Worm (Caenorhabditis elegans) whole organism, L3 larva: Measurements from ENCODE around the gene C47A10.16.
A peak's percentile ranks its signal among the peaks of the same experiment; 100 is the strongest.

Experiments used
- ZK546.5 ChIP-seq: sonication (generic microtip); optimal IDR thresholded peaks from 2 replicates; lab custom pipeline; 2017; ENCODE audit warnings: missing biosample characterization, missing genetic modification characterization
- aly-2 ChIP-seq: fragments of 150-350 bp; optimal IDR thresholded peaks from 2 replicates; lab custom pipeline; 2014; ENCODE audit warnings: missing biosample characterization, missing genetic modification characterization
- ama-1 ChIP-seq: fragments of 150-350 bp; optimal IDR thresholded peaks from 2 replicates; lab custom pipeline; 2018
- ceh-16 ChIP-seq: sonication (generic microtip); optimal IDR thresholded peaks from 2 replicates; lab custom pipeline; 2017; ENCODE audit warnings: missing biosample characterization, missing genetic modification characterization
- ceh-9 ChIP-seq: sonication (generic microtip); optimal IDR thresholded peaks from 2 replicates; lab custom pipeline; 2018; ENCODE audit warnings: missing biosample characterization, missing genetic modification characterization
- daf-12 ChIP-seq: fragments of 150-350 bp; optimal IDR thresholded peaks from 2 replicates; lab custom pipeline; 2014; ENCODE audit warnings: missing biosample characterization, missing genetic modification reagents, missing genetic modification characterization
- egl-27 ChIP-seq: sonication (generic microtip); optimal IDR thresholded peaks from 4 replicates; lab custom pipeline; 2017; ENCODE audit warnings: missing biosample characterization, missing genetic modification reagents, missing genetic modification characterization
- egl-5 ChIP-seq: fragments of 150-350 bp; optimal IDR thresholded peaks from 2 replicates; lab custom pipeline; 2017; ENCODE audit warnings: missing biosample characterization, missing genetic modification reagents, missing genetic modification characterization, inconsistent platforms
- elt-1 ChIP-seq: fragments of 150-350 bp; optimal IDR thresholded peaks from 2 replicates; lab custom pipeline; 2014; ENCODE audit warnings: missing biosample characterization, missing genetic modification characterization
- elt-2 ChIP-seq: sonication (generic microtip); optimal IDR thresholded peaks from 2 replicates; lab custom pipeline; 2016; ENCODE audit warnings: missing genetic modification reagents, mild to moderate bottlenecking, missing genetic modification characterization, missing compliant biosample characterization
- eor-1 ChIP-seq, 2 experiments: fragments of 150-350 bp; optimal IDR thresholded peaks; 2 replicates each; lab custom pipeline; 2014 to 2018; ENCODE audit warnings: missing biosample characterization in 2 of 2, missing genetic modification characterization in 2 of 2
- fkh-10 ChIP-seq: sonication (generic microtip); optimal IDR thresholded peaks from 2 replicates; lab custom pipeline; 2017; ENCODE audit warnings: missing biosample characterization, missing genetic modification reagents, missing genetic modification characterization
- fkh-2 ChIP-seq: fragments of 150-350 bp; optimal IDR thresholded peaks from 2 replicates; lab custom pipeline; 2014; ENCODE audit warnings: missing biosample characterization, missing genetic modification reagents, missing genetic modification characterization
- fos-1 ChIP-seq: fragments of 150-350 bp; optimal IDR thresholded peaks from 2 replicates; lab custom pipeline; 2014; ENCODE audit warnings: missing biosample characterization, missing genetic modification characterization
- lin-15B ChIP-seq: fragments of 150-350 bp; optimal IDR thresholded peaks from 2 replicates; lab custom pipeline; 2014; ENCODE audit warnings: missing biosample characterization, missing genetic modification characterization
- lin-39 ChIP-seq: fragments of 150-350 bp; optimal IDR thresholded peaks from 2 replicates; lab custom pipeline; 2018; ENCODE audit warnings: missing biosample characterization, missing genetic modification reagents, missing genetic modification characterization
- mdl-1 ChIP-seq: fragments of 150-350 bp; optimal IDR thresholded peaks from 2 replicates; lab custom pipeline; 2014; ENCODE audit warnings: missing biosample characterization, missing genetic modification characterization
- mml-1 ChIP-seq: fragments of 150-350 bp; sonication (generic microtip); optimal IDR thresholded peaks from 3 replicates; lab custom pipeline; 2014; ENCODE audit warnings: missing biosample characterization, missing genetic modification characterization
- nhr-237 ChIP-seq: fragments of 150-350 bp; optimal IDR thresholded peaks from 2 replicates; lab custom pipeline; 2014; ENCODE audit warnings: missing biosample characterization, missing genetic modification characterization
- nhr-25 ChIP-seq: sonication (generic microtip); optimal IDR thresholded peaks from 2 replicates; lab custom pipeline; 2017; ENCODE audit warnings: missing biosample characterization, missing genetic modification characterization
- nhr-28 ChIP-seq: fragments of 150-350 bp; optimal IDR thresholded peaks from 2 replicates; lab custom pipeline; 2014; ENCODE audit warnings: missing biosample characterization, missing genetic modification characterization
- nhr-67 ChIP-seq: fragments of 150-350 bp; optimal IDR thresholded peaks from 2 replicates; lab custom pipeline; 2014; ENCODE audit warnings: missing biosample characterization, missing genetic modification characterization
- nhr-77 ChIP-seq: fragments of 150-350 bp; optimal IDR thresholded peaks from 2 replicates; lab custom pipeline; 2014; ENCODE audit warnings: missing biosample characterization, missing genetic modification characterization
- pha-4 ChIP-seq: fragments of 150-350 bp; optimal IDR thresholded peaks from 2 replicates; lab custom pipeline; 2014; ENCODE audit warnings: missing biosample characterization, missing genetic modification reagents, missing genetic modification characterization
- pqm-1 ChIP-seq: fragments of 150-350 bp; optimal IDR thresholded peaks from 2 replicates; lab custom pipeline; 2017; ENCODE audit warnings: missing biosample characterization, missing genetic modification characterization, inconsistent platforms
- sea-2 ChIP-seq: fragments of 150-350 bp; sonication (generic microtip); optimal IDR thresholded peaks from 4 replicates; lab custom pipeline; 2014; ENCODE audit warnings: missing biosample characterization, missing genetic modification reagents, missing genetic modification characterization
- tbx-2 ChIP-seq: sonication (generic microtip); optimal IDR thresholded peaks from 2 replicates; lab custom pipeline; 2016; ENCODE audit warnings: mild to moderate bottlenecking, missing genetic modification characterization, missing compliant biosample characterization
- unc-62 ChIP-seq: fragments of 150-350 bp; sonication (generic microtip); optimal IDR thresholded peaks from 4 replicates; lab custom pipeline; 2014; ENCODE audit warnings: missing biosample characterization, missing genetic modification reagents, missing genetic modification characterization
- ztf-11 ChIP-seq: fragments of 150-350 bp; optimal IDR thresholded peaks from 2 replicates; lab custom pipeline; 2014; ENCODE audit warnings: missing biosample characterization, missing genetic modification characterization

The C47A10.16 gene

ce11 chrV:17790191-17790590, 25.2 kb upstream of the C47A10.16 start, which contains the start of gene srh-290:
Gene srh-290 (plus strand): TSS chrV:17790491.
- TF ChIP-seq ceh-9 (tag; lab: Kevin White, UChicago), result no peak
- TF ChIP-seq elt-2 (tag; lab: Kevin White, UChicago), result no peak
- TF ChIP-seq nhr-25 (tag; lab: Kevin White, UChicago), result no peak

- TF ChIP-seq nhr-67 (tag; lab: Kevin White, UChicago), result no peak
- no peak for TF ChIP-seq mdl-1
- no peak for TF ChIP-seq mml-1
- TF ChIP-seq nhr-237 (tag; lab: Kevin White, UChicago), result no peak
Observed at ce11 chrV:17784363-17784762, 19.4 kb upstream of the C47A10.16 start.

ce11 chrV:17783542-17783941, 18.6 kb upstream of the C47A10.16 start, which contains the start of gene srab-12:
Gene srab-12 (minus strand): TSS chrV:17783642.
- TF ChIP-seq lin-15B (tag; lab: Kevin White, UChicago), result no peak

ce11 chrV:17780285-17780684, 15.3 kb upstream of the C47A10.16 start:
- TF ChIP-seq mdl-1, result no peak
- TF ChIP-seq elt-2 (tag; lab: Kevin White, UChicago), result peak; percentile 81
- TF ChIP-seq pha-4 (tag; lab: Kevin White, UChicago), result peak; percentile 1
- TF ChIP-seq nhr-67 (tag; lab: Kevin White, UChicago), result no peak
- no peak for TF ChIP-seq daf-12 (tag; lab: Kevin White, UChicago)
- no peak for TF ChIP-seq ztf-11 (tag; lab: Kevin White, UChicago)
- TF ChIP-seq unc-62 (GFP tag; lab: Kevin White, UChicago), result no peak
- no peak for TF ChIP-seq egl-5
- no peak for TF ChIP-seq fkh-2 (tag; lab: Kevin White, UChicago)
- TF ChIP-seq lin-15B (tag; lab: Kevin White, UChicago), result no peak
- no peak for TF ChIP-seq nhr-28 (tag; lab: Kevin White, UChicago)
- TF ChIP-seq elt-1 (tag; lab: Kevin White, UChicago), result no peak
- TF ChIP-seq nhr-77 (tag; lab: Kevin White, UChicago), result no peak
- TF ChIP-seq pqm-1 (tag; lab: Kevin White, UChicago), result peak; percentile 5
- TF ChIP-seq fkh-10 (GFP tag; lab: Kevin White, UChicago), result no peak
- TF ChIP-seq tbx-2 (tag; lab: Kevin White, UChicago), result no peak

DNA sequence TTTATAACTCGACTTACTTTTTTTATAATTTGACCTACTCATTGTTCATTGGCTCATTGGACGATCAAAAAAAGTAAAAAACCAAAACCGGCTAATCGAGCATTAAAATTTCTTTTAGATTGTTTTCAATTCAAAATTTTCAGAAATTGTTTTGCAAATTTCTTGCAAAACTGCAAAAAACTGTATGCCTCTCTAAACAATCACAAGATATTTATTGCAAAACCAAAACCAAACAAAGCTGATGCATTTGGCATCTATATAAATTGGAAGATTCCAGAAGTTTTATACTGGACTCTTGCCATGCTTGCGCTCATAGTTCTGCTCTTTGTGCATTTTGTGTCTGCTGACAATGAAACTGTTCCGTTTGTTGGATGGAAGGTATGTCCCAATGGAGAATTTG, 12.6 kb upstream of the C47A10.16 start, which contains the start of gene C47A10.12:
Gene C47A10.12, plus strand, starts transcription at position 301 of the 400 bp plus-strand sequence.
- no peak for TF ChIP-seq ztf-11 (tag; lab: Kevin White, UChicago)
- no peak for TF ChIP-seq fkh-2 (tag; lab: Kevin White, UChicago)

ce11 chrV:17777127-17777526, 12.2 kb upstream of the C47A10.16 start, which contains the start of gene ddo-1:
Gene ddo-1 (minus strand): TSS chrV:17777227.
- TF ChIP-seq elt-1 (tag; lab: Kevin White, UChicago) (no peak), ama-1 (lab: Kevin White, UChicago) (no peak), eor-1 (tag; optimal IDR thresholded peaks at IDR 0.05; lab: Kevin White, UChicago) (no peak), lin-15B (tag; lab: Kevin White, UChicago) (no peak), pha-4 (tag; lab: Kevin White, UChicago) (no peak), daf-12 (tag; lab: Kevin White, UChicago) (no peak), fkh-2 (tag; lab: Kevin White, UChicago) (no peak), fos-1 (no peak), elt-2 (tag; lab: Kevin White, UChicago) (no peak), egl-5 (no peak), egl-27 (no peak), lin-39 (tag; lab: Kevin White, UChicago) (no peak), ZK546.5 (no peak), sea-2 (no peak), ceh-16 (no peak), aly-2 (tag; lab: Kevin White, UChicago) (no peak)

DNA sequence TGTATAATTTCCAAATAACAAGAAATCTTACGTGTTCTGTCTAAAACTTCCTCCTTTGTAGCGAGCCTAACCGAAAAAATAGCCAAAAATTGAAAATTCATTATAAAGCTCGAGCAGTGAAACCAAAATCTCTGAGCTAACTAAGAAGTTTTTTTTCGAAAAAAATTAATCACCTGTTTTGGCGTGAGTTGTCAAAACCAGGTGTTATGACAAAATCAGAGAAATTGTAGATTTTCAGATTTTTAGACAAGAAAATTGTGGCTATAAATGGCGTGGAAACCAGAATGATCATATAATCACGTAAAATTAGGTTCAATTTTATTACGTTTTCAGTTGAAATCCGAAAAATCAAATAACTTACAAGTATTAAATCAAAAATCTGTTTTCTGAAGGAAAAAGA, 8.1 kb upstream of the C47A10.16 start, which contains the start of gene sre-21:
Gene sre-21, minus strand, starts transcription at position 101 of the 400 bp plus-strand sequence.
- TF ChIP-seq nhr-67 (tag; lab: Kevin White, UChicago), result no peak
